Fruit fly (Drosophila melanogaster): ENCODE data around the gene CG13038.

CG13038 gene

dm6 chr3L:16338703-16339102, 11.0 kb upstream of the CG13038 start, which contains the start of gene CG4998:
CG4998 (plus strand) TSS chr3L:16339003.
- no peak for TF ChIP-seq CG14711 (tag; optimal IDR thresholded peaks at IDR 0.05)

dm6 chr3L:16337739-16338138, 10.0 kb upstream of the CG13038 start:
- TF ChIP-seq Clk (GFP tag; optimal IDR thresholded peaks at IDR 0.05), result no peak
- TF ChIP-seq toe (GFP tag; optimal IDR thresholded peaks at IDR 0.05), result no peak
- TF ChIP-seq Mnt (GFP tag; optimal IDR thresholded peaks at IDR 0.05), result no peak
- TF ChIP-seq CG7045 (GFP tag; optimal IDR thresholded peaks at IDR 0.05), result no peak
- no peak for TF ChIP-seq cic (GFP tag; optimal IDR thresholded peaks at IDR 0.05)
- TF ChIP-seq cnc (optimal IDR thresholded peaks at IDR 0.05), result no peak
- TF ChIP-seq CG14711 (tag; optimal IDR thresholded peaks at IDR 0.05), result no peak
- TF ChIP-seq Hr96 (GFP tag; optimal IDR thresholded peaks at IDR 0.05), result no peak
- no peak for TF ChIP-seq Crg-1 (GFP tag; optimal IDR thresholded peaks at IDR 0.05)
- TF ChIP-seq CG33017 (tag; optimal IDR thresholded peaks at IDR 0.05), result no peak
- no peak for TF ChIP-seq CG7101 (tag; optimal IDR thresholded peaks at IDR 0.05)
- TF ChIP-seq CG11617 (GFP tag; optimal IDR thresholded peaks at IDR 0.05), result no peak
- TF ChIP-seq pad (GFP tag; optimal IDR thresholded peaks at IDR 0.05), result no peak
- no peak for TF ChIP-seq CG1620 (GFP tag; optimal IDR thresholded peaks at IDR 0.05)

dm6 chr3L:16334876-16335275, 7.2 kb upstream of the CG13038 start:
- TF ChIP-seq ovo (GFP tag; optimal IDR thresholded peaks at IDR 0.05) (no peak), toe (GFP tag; optimal IDR thresholded peaks at IDR 0.05) (no peak), Clk (GFP tag; optimal IDR thresholded peaks at IDR 0.05) (no peak), CG11617 (GFP tag; optimal IDR thresholded peaks at IDR 0.05) (no peak), Crg-1 (GFP tag; optimal IDR thresholded peaks at IDR 0.05) (no peak), CG14711 (tag; optimal IDR thresholded peaks at IDR 0.05) (no peak), cnc (optimal IDR thresholded peaks at IDR 0.05) (no peak), CG7045 (GFP tag; optimal IDR thresholded peaks at IDR 0.05) (no peak), bab1 (GFP tag; optimal IDR thresholded peaks at IDR 0.05) (no peak), CG33017 (tag; optimal IDR thresholded peaks at IDR 0.05) (no peak), CG1620 (GFP tag; optimal IDR thresholded peaks at IDR 0.05) (no peak), CG12768 (GFP tag; optimal IDR thresholded peaks at IDR 0.05) (no peak), CG7101 (tag; optimal IDR thresholded peaks at IDR 0.05) (no peak), CG5204 (GFP tag; optimal IDR thresholded peaks at IDR 0.05) (no peak), kay (GFP tag; ENCODE audit: borderline replicate concordance) (no peak), cic (GFP tag; optimal IDR thresholded peaks at IDR 0.05) (no peak), pad (GFP tag; optimal IDR thresholded peaks at IDR 0.05) (no peak), tj (GFP tag; optimal IDR thresholded peaks at IDR 0.05) (no peak)

- no peak for TF ChIP-seq cnc (optimal IDR thresholded peaks at IDR 0.05)
- TF ChIP-seq Crg-1 (GFP tag; optimal IDR thresholded peaks at IDR 0.05), result no peak
- no peak for TF ChIP-seq tj (GFP tag; optimal IDR thresholded peaks at IDR 0.05)
- no peak for TF ChIP-seq bab1 (GFP tag; optimal IDR thresholded peaks at IDR 0.05)
- no peak for TF ChIP-seq CG7101 (tag; optimal IDR thresholded peaks at IDR 0.05)
- no peak for TF ChIP-seq cic (GFP tag; optimal IDR thresholded peaks at IDR 0.05)
- TF ChIP-seq CG7045 (GFP tag; optimal IDR thresholded peaks at IDR 0.05), result no peak
- no peak for TF ChIP-seq CG14711 (tag; optimal IDR thresholded peaks at IDR 0.05)
- no peak for TF ChIP-seq Hr96 (GFP tag; optimal IDR thresholded peaks at IDR 0.05)
- no peak for TF ChIP-seq Clk (GFP tag; optimal IDR thresholded peaks at IDR 0.05)
- TF ChIP-seq Mnt (GFP tag; optimal IDR thresholded peaks at IDR 0.05), result no peak
- TF ChIP-seq CG5204 (GFP tag; optimal IDR thresholded peaks at IDR 0.05), result no peak
- TF ChIP-seq ovo (GFP tag; optimal IDR thresholded peaks at IDR 0.05), result no peak
These were observed 5.3 kb upstream of the CG13038 start, which contains the start of gene CG13056 for dm6 chr3L:16333013-16333412. CG13056 (plus strand) TSS chr3L:16333313.

dm6 chr3L:16331633-16332032, 3.9 kb upstream of the CG13038 start, which contains the start of gene retinin:
retinin (plus strand) TSS chr3L:16331933.
- TF ChIP-seq cnc (optimal IDR thresholded peaks at IDR 0.05) (no peak), toe (GFP tag; optimal IDR thresholded peaks at IDR 0.05) (no peak), Crg-1 (GFP tag; optimal IDR thresholded peaks at IDR 0.05) (no peak), CG5204 (GFP tag; optimal IDR thresholded peaks at IDR 0.05) (no peak), CG7101 (tag; optimal IDR thresholded peaks at IDR 0.05) (no peak), CG33017 (tag; optimal IDR thresholded peaks at IDR 0.05) (no peak), cic (GFP tag; optimal IDR thresholded peaks at IDR 0.05) (no peak), tj (GFP tag; optimal IDR thresholded peaks at IDR 0.05) (no peak), Hr96 (GFP tag; optimal IDR thresholded peaks at IDR 0.05) (no peak), CG11617 (GFP tag; optimal IDR thresholded peaks at IDR 0.05) (no peak), bab1 (GFP tag; optimal IDR thresholded peaks at IDR 0.05) (no peak)

- TF ChIP-seq Hr96 (GFP tag; optimal IDR thresholded peaks at IDR 0.05) (no peak), cic (GFP tag; optimal IDR thresholded peaks at IDR 0.05) (no peak), bab1 (GFP tag; optimal IDR thresholded peaks at IDR 0.05) (no peak), CG5204 (GFP tag; optimal IDR thresholded peaks at IDR 0.05) (no peak), cnc (optimal IDR thresholded peaks at IDR 0.05) (no peak), pad (GFP tag; optimal IDR thresholded peaks at IDR 0.05) (no peak), ovo (GFP tag; optimal IDR thresholded peaks at IDR 0.05) (no peak), CG1620 (GFP tag; optimal IDR thresholded peaks at IDR 0.05) (no peak)
These were observed 3.0 kb upstream of the CG13038 start, which contains the start of gene CG33060 for dm6 chr3L:16330740-16331139. CG33060 (plus strand) TSS chr3L:16331040.

dm6 chr3L:16329495-16329894, 1.8 kb upstream of the CG13038 start, which contains the start of gene CG33061:
CG33061 (plus strand) TSS chr3L:16329795.
- no peak for TF ChIP-seq cic (GFP tag; optimal IDR thresholded peaks at IDR 0.05)
- no peak for TF ChIP-seq pad (GFP tag; optimal IDR thresholded peaks at IDR 0.05)
- TF ChIP-seq CG7101 (tag; optimal IDR thresholded peaks at IDR 0.05), result no peak

Data from whole organism, adult.